Worm (Caenorhabditis elegans): ENCODE measurements around the gene gcs-1.
A peak's percentile ranks its signal among the peaks of the same experiment; 100 is the strongest.

The gcs-1 gene

DNA sequence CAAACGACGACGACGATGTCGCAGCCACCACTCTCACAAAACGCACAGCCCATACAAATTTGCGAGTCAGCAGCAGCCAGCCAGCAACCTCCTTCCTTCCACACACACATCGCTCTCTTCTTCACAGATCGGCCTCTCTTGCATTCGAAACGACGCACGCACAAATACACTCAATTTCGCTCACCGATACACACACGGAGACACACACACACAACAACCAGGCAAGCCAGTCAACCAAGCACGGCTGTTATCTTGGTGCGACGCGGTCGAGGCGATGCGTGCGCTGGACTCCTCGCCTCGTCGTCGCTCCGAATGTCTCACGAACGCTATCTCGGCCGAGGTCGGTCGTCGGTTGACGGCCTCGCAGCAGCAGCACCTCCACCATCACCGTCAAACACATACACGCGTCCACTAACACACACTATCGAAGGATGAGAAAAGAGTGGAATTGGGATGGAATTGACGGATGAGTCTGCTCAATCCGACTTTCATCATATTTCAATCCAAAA, 22.3 kb upstream of the gcs-1 start (continued):
- TF ChIP-seq mes-2 (tag; optimal IDR thresholded peaks at IDR 0.05; ENCODE audit: poor library complexity, severe bottlenecking) (peak; percentile 83), pqm-1 (tag; optimal IDR thresholded peaks at IDR 0.05) (peak; percentile 32), madf-9 (GFP tag; conservative IDR thresholded peaks at IDR 0.05) (peak; percentile 60; the same call in 1 of the 2 replicates), F44E2.7 (GFP tag; IDR thresholded peaks at IDR 0.05) (no peak), Y48G9A.11 (GFP tag; IDR thresholded peaks at IDR 0.05) (no peak), attf-4 (tag; optimal IDR thresholded peaks at IDR 0.05) (no peak), arid-1 (GFP tag; conservative IDR thresholded peaks at IDR 0.05) (peak; percentile 76), ceh-32 (tag; optimal IDR thresholded peaks at IDR 0.05; ENCODE audit: poor library complexity) (no peak), lim-7 (GFP tag; IDR thresholded peaks at IDR 0.05) (0 out of 2 replicates have a peak, but pooled peaks have one; percentile 44), nhr-41 (GFP tag; IDR thresholded peaks at IDR 0.05) (peak; percentile 28; the same call in 1 of the 2 replicates), mxl-2 (GFP tag; conservative IDR thresholded peaks at IDR 0.05) (no peak), php-3 (GFP tag; IDR thresholded peaks at IDR 0.05) (0 out of 2 replicates have a peak, but pooled peaks have one; percentile 58), daf-8 (GFP tag; IDR thresholded peaks at IDR 0.05) (no peak), hlh-30 (tag; optimal IDR thresholded peaks at IDR 0.05; ENCODE audit: insufficient read depth) (peak; percentile 85), fos-1 (tag; optimal IDR thresholded peaks at IDR 0.05) (no peak), ceh-82 (tag; optimal IDR thresholded peaks at IDR 0.05) (no peak), F37D6.2 (tag; optimal IDR thresholded peaks at IDR 0.05) (peak; percentile 93), nhr-42 (GFP tag; IDR thresholded peaks at IDR 0.05) (0 out of 2 replicates have a peak, but pooled peaks have one; percentile 72), madf-5 (GFP tag; IDR thresholded peaks at IDR 0.05) (no peak), daf-19 (GFP tag; conservative IDR thresholded peaks at IDR 0.05) (no peak), ceh-62 (tag; optimal IDR thresholded peaks at IDR 0.05) (no peak), lin-13 (GFP tag; optimal IDR thresholded peaks at IDR 0.05) (peak; percentile 93), daf-16 (GFP tag; optimal IDR thresholded peaks at IDR 0.05) (peak in 1 of 2 experiments; percentile 81), daf-16 (tag; optimal IDR thresholded peaks at IDR 0.05) (peak; percentile 88), dve-1 (tag; optimal IDR thresholded peaks at IDR 0.05; ENCODE audit: insufficient read depth) (peak; percentile 98), mdl-1 (tag; optimal IDR thresholded peaks at IDR 0.05) (peak; percentile 68 to 95), zfp-2 (tag; optimal IDR thresholded peaks at IDR 0.05) (peak; percentile 56), lir-3 (tag; optimal IDR thresholded peaks at IDR 0.05) (peak; percentile 9), lin-39 (tag; optimal IDR thresholded peaks at IDR 0.05) (no peak), dmd-9 (GFP tag; IDR thresholded peaks at IDR 0.05) (0 out of 2 replicates have a peak, but pooled peaks have one; percentile 48), dmd-8 (GFP tag; IDR thresholded peaks at IDR 0.05) (no peak), Y105C5A.15 (GFP tag; IDR thresholded peaks at IDR 0.05) (no peak), nhr-11 (tag; optimal IDR thresholded peaks at IDR 0.05) (peak; percentile 95), ceh-44 (GFP tag; IDR thresholded peaks at IDR 0.05) (peak; percentile 43; the same call in 1 of the 2 replicates), lin-29 (GFP tag; IDR thresholded peaks at IDR 0.05) (no peak), cey-2 (tag; optimal IDR thresholded peaks at IDR 0.05; ENCODE audit: borderline replicate concordance, insufficient read depth) (no peak), F49E8.2 (tag; optimal IDR thresholded peaks at IDR 0.05; ENCODE audit: borderline replicate concordance) (no peak), ZK337.2 (GFP tag; IDR thresholded peaks at IDR 0.05) (no peak), zfp-3 (GFP tag; conservative IDR thresholded peaks at IDR 0.05) (peak; percentile 75; the same call in 1 of the 2 replicates), nhr-76 (tag; optimal IDR thresholded peaks at IDR 0.05) (no peak), rbr-2 (tag; optimal IDR thresholded peaks at IDR 0.05) (peak; percentile 96), nhr-77 (tag; optimal IDR thresholded peaks at IDR 0.05) (peak; percentile 96), spr-3 (GFP tag; optimal IDR thresholded peaks at IDR 0.05) (peak; percentile 37), nhr-25 (tag; optimal IDR thresholded peaks at IDR 0.05; ENCODE audit: borderline replicate concordance, insufficient read depth) (peak; percentile 94), F26F4.8 (GFP tag; conservative IDR thresholded peaks at IDR 0.05) (no peak), sdz-12 (GFP tag; optimal IDR thresholded peaks at IDR 0.05) (no peak), R02D3.7 (tag; optimal IDR thresholded peaks at IDR 0.05) (no peak), nhr-10 (tag; optimal IDR thresholded peaks at IDR 0.05) (peak; percentile 23), nhr-237 (tag; optimal IDR thresholded peaks at IDR 0.05) (no peak), mdt-29 (GFP tag; IDR thresholded peaks at IDR 0.05) (peak; percentile 49; the same call in 1 of the 2 replicates)

Measured in whole organism, L4 larva.